Worm (Caenorhabditis elegans) whole organism, young adult: ENCODE measurements around the gene cnp-2.

Experiments
- B0035.1 ChIP-seq: sonication (generic microtip); optimal IDR thresholded peaks from 2 replicates; lab custom pipeline; 2016; ENCODE audit warnings: missing genetic modification characterization, mild to moderate bottlenecking, missing compliant biosample characterization, missing genotype, missing genetic modification reagents
- B0336.3 ChIP-seq: fragments of 200-800 bp; sonication (Bioruptor generic); IDR thresholded peaks from 2 replicates; pipeline ENCODE4 v1.3.6; 2022; ENCODE audit warnings: missing genetic modification characterization, missing compliant biosample characterization
- F49E8.2 ChIP-seq: sonication (generic microtip); optimal IDR thresholded peaks from 3 replicates; lab custom pipeline; 2017; ENCODE audit warnings: missing genetic modification characterization, mild to moderate bottlenecking, missing compliant biosample characterization, antibody characterized with exemption, moderate library complexity; ENCODE audit not compliant: insufficient read depth
- F55B11.4 ChIP-seq: sonication (generic microtip); optimal IDR thresholded peaks from 2 replicates; lab custom pipeline; 2016; ENCODE audit warnings: missing compliant biosample characterization, missing genetic modification characterization, borderline replicate concordance; ENCODE audit not compliant: insufficient read depth
- F57A8.1 ChIP-seq: fragments of 200-800 bp; sonication (Bioruptor generic); optimal IDR thresholded peaks from 2 replicates; lab custom pipeline; 2018; ENCODE audit warnings: mild to moderate bottlenecking, missing genetic modification characterization, moderate library complexity, missing compliant biosample characterization
- F57C9.4 ChIP-seq: sonication (generic microtip); optimal IDR thresholded peaks from 2 replicates; lab custom pipeline; 2017; ENCODE audit warnings: mild to moderate bottlenecking, missing genetic modification characterization, missing compliant biosample characterization
- T07F8.4 ChIP-seq: sonication (generic microtip); optimal IDR thresholded peaks from 2 replicates; lab custom pipeline; 2016; ENCODE audit warnings: mild to moderate bottlenecking, missing genetic modification characterization, moderate library complexity, missing compliant biosample characterization
- ama-1 ChIP-seq, 3 experiments: fragments of 150-350 bp in 1 of 3; sonication (generic microtip) in 2 of 3; optimal IDR thresholded peaks; 2 replicates each; lab custom pipeline; 2014 to 2018; ENCODE audit warnings: missing biosample characterization in 2 of 3, missing genetic modification characterization in 2 of 3, missing genetic modification reagents in 2 of 3
- aptf-3 ChIP-seq: fragments of 200-800 bp; sonication (Bioruptor generic); IDR thresholded peaks from 2 replicates; pipeline ENCODE4 v1.3.6; 2022; ENCODE audit warnings: missing genetic modification characterization, missing compliant biosample characterization
- atf-7 ChIP-seq: sonication (generic microtip); optimal IDR thresholded peaks from 2 replicates; lab custom pipeline; 2017; ENCODE audit warnings: mild to moderate bottlenecking, missing genetic modification characterization, missing compliant biosample characterization
- bed-2 ChIP-seq: fragments of 200-800 bp; sonication (Bioruptor generic); IDR thresholded peaks from 2 replicates; pipeline ENCODE4 v1.3.6; 2022; ENCODE audit warnings: missing genetic modification reagents, missing genetic modification characterization, missing compliant biosample characterization
- cebp-1 ChIP-seq, 2 experiments: fragments of 200-800 bp in 1 of 2; sonication (Bioruptor generic) in 1 of 2; sonication (generic microtip) in 1 of 2; IDR thresholded peaks in 1 of 2; optimal IDR thresholded peaks in 1 of 2; 2 replicates each; pipeline versions ENCODE4 v1.3.6 to Lab custom; 2017 to 2022; ENCODE audit warnings: missing compliant biosample characterization in 2 of 2, missing genetic modification characterization in 2 of 2, mild to moderate bottlenecking in 1 of 2, missing genetic modification reagents in 1 of 2, moderate library complexity in 1 of 2
- cebp-2 ChIP-seq: fragments of 200-800 bp; sonication (Bioruptor generic); IDR thresholded peaks from 2 replicates; pipeline ENCODE4 v1.3.6; 2022; ENCODE audit warnings: missing genetic modification characterization, missing compliant biosample characterization
- ceh-40 ChIP-seq: fragments of 200-800 bp; sonication (Bioruptor generic); IDR thresholded peaks from 2 replicates; pipeline ENCODE4 v1.3.6; 2022; ENCODE audit warnings: missing genetic modification characterization, missing compliant biosample characterization
- ceh-58 ChIP-seq: fragments of 200-800 bp; sonication (Bioruptor generic); IDR thresholded peaks from 2 replicates; pipeline ENCODE4 v1.3.6; 2022; ENCODE audit warnings: missing genetic modification characterization, missing compliant biosample characterization
- ceh-79 ChIP-seq: sonication (generic microtip); optimal IDR thresholded peaks from 2 replicates; lab custom pipeline; 2017; ENCODE audit warnings: mild to moderate bottlenecking, missing genetic modification characterization, missing compliant biosample characterization
- ceh-91 ChIP-seq: fragments of 200-800 bp; sonication (Bioruptor generic); IDR thresholded peaks from 2 replicates; pipeline ENCODE4 v1.3.6; 2022; ENCODE audit warnings: missing genetic modification reagents, missing genetic modification characterization, missing compliant biosample characterization
- chd-7 ChIP-seq: sonication (generic microtip); optimal IDR thresholded peaks from 2 replicates; lab custom pipeline; 2016; ENCODE audit warnings: mild to moderate bottlenecking, missing genetic modification characterization, moderate library complexity, missing compliant biosample characterization
- die-1 ChIP-seq: sonication (generic microtip); optimal IDR thresholded peaks from 2 replicates; lab custom pipeline; 2016; ENCODE audit warnings: missing genotype, mild to moderate bottlenecking, missing genetic modification characterization, missing compliant biosample characterization
- dox-1 ChIP-seq: fragments of 200-800 bp; sonication (Bioruptor generic); IDR thresholded peaks from 2 replicates; pipeline ENCODE4 v1.3.6; 2022; ENCODE audit warnings: missing genetic modification reagents, missing genetic modification characterization, missing compliant biosample characterization
- efl-1 ChIP-seq: fragments of 150-350 bp; optimal IDR thresholded peaks from 2 replicates; lab custom pipeline; 2014; ENCODE audit warnings: missing biosample characterization, missing genetic modification reagents, missing genetic modification characterization
- him-1 ChIP-seq: sonication (generic microtip); optimal IDR thresholded peaks from 2 replicates; lab custom pipeline; 2016; ENCODE audit warnings: missing genotype, missing genetic modification reagents, missing genetic modification characterization, missing compliant biosample characterization
- hrde-1 ChIP-seq: sonication (generic microtip); optimal IDR thresholded peaks from 2 replicates; lab custom pipeline; 2016; ENCODE audit warnings: missing genetic modification characterization, mild to moderate bottlenecking, missing compliant biosample characterization, moderate library complexity, missing genotype, missing genetic modification reagents, borderline replicate concordance
- let-607 ChIP-seq, 2 experiments: fragments of 200-800 bp in 1 of 2; sonication (Bioruptor generic) in 1 of 2; sonication (generic microtip) in 1 of 2; optimal IDR thresholded peaks; 2 replicates each; lab custom pipeline; 2016 to 2018; ENCODE audit warnings: mild to moderate bottlenecking in 2 of 2, missing compliant biosample characterization in 2 of 2, missing genetic modification characterization in 2 of 2, moderate library complexity in 2 of 2, missing genotype in 1 of 2
- lin-40 ChIP-seq: sonication (generic microtip); optimal IDR thresholded peaks from 2 replicates; lab custom pipeline; 2016; ENCODE audit warnings: missing genetic modification characterization, mild to moderate bottlenecking, missing compliant biosample characterization, missing genotype, missing genetic modification reagents
- lin-54 ChIP-seq: fragments of 200-800 bp; sonication (Bioruptor generic); optimal IDR thresholded peaks from 2 replicates; lab custom pipeline; 2018; ENCODE audit warnings: mild to moderate bottlenecking, missing genetic modification characterization, missing compliant biosample characterization
- mcd-1 ChIP-seq: fragments of 200-800 bp; sonication (Bioruptor generic); IDR thresholded peaks from 2 replicates; pipeline ENCODE4 v1.3.6; 2022; ENCODE audit warnings: missing genetic modification reagents, missing genetic modification characterization, missing compliant biosample characterization
- mel-28 ChIP-seq: sonication (generic microtip); optimal IDR thresholded peaks from 2 replicates; lab custom pipeline; 2016; ENCODE audit warnings: borderline replicate concordance, mild to moderate bottlenecking, missing genetic modification characterization, missing compliant biosample characterization
- nfyb-1 ChIP-seq: fragments of 200-800 bp; sonication (Bioruptor generic); IDR thresholded peaks from 2 replicates; pipeline ENCODE4 v1.3.6; 2022; ENCODE audit warnings: missing genetic modification reagents, missing genetic modification characterization, missing compliant biosample characterization
- pbrm-1 ChIP-seq: fragments of 200-800 bp; sonication (Bioruptor generic); IDR thresholded peaks from 2 replicates; pipeline ENCODE4 v1.3.6; 2022; ENCODE audit warnings: missing genetic modification reagents, missing genetic modification characterization, missing compliant biosample characterization
- repo-1 ChIP-seq: sonication (generic microtip); optimal IDR thresholded peaks from 2 replicates; lab custom pipeline; 2017; ENCODE audit warnings: mild to moderate bottlenecking, missing genetic modification characterization, missing compliant biosample characterization
- sdz-38 ChIP-seq: sonication (generic microtip); optimal IDR thresholded peaks from 2 replicates; lab custom pipeline; 2016; ENCODE audit warnings: missing genotype, missing genetic modification characterization, missing compliant biosample characterization
- somi-1 ChIP-seq: fragments of 200-800 bp; sonication (Bioruptor generic); optimal IDR thresholded peaks from 2 replicates; lab custom pipeline; 2018; ENCODE audit warnings: mild to moderate bottlenecking, missing genetic modification characterization, missing compliant biosample characterization
- tbx-9 ChIP-seq: sonication (generic microtip); optimal IDR thresholded peaks from 2 replicates; lab custom pipeline; 2016; ENCODE audit warnings: borderline replicate concordance, missing genetic modification characterization, inconsistent platforms, missing compliant biosample characterization
- tlf-1 ChIP-seq: fragments of 200-800 bp; sonication (Bioruptor generic); optimal IDR thresholded peaks from 2 replicates; lab custom pipeline; 2018; ENCODE audit warnings: mild to moderate bottlenecking, missing genetic modification characterization, missing compliant biosample characterization
- xnd-1 ChIP-seq: sonication (generic microtip); optimal IDR thresholded peaks from 2 replicates; lab custom pipeline; 2016; ENCODE audit warnings: missing genotype, missing genetic modification reagents, missing genetic modification characterization, missing compliant biosample characterization
- zfh-2 ChIP-seq: fragments of 200-800 bp; sonication (Bioruptor generic); conservative IDR thresholded peaks from 2 replicates; pipeline ENCODE4 v1.3.6; 2022; ENCODE audit warnings: missing genetic modification reagents, missing genetic modification characterization, missing compliant biosample characterization
- zim-3 ChIP-seq: sonication (generic microtip); optimal IDR thresholded peaks from 2 replicates; lab custom pipeline; 2017; ENCODE audit warnings: mild to moderate bottlenecking, missing genetic modification characterization, moderate library complexity, missing compliant biosample characterization
- ztf-18 ChIP-seq: sonication (generic microtip); optimal IDR thresholded peaks from 2 replicates; lab custom pipeline; 2016; ENCODE audit warnings: missing genotype, mild to moderate bottlenecking, missing genetic modification characterization, missing compliant biosample characterization
- ztf-3 ChIP-seq: fragments of 200-800 bp; sonication (Bioruptor generic); optimal IDR thresholded peaks from 2 replicates; lab custom pipeline; 2018; ENCODE audit warnings: mild to moderate bottlenecking, missing genetic modification characterization, missing compliant biosample characterization

The cnp-2 gene

DNA sequence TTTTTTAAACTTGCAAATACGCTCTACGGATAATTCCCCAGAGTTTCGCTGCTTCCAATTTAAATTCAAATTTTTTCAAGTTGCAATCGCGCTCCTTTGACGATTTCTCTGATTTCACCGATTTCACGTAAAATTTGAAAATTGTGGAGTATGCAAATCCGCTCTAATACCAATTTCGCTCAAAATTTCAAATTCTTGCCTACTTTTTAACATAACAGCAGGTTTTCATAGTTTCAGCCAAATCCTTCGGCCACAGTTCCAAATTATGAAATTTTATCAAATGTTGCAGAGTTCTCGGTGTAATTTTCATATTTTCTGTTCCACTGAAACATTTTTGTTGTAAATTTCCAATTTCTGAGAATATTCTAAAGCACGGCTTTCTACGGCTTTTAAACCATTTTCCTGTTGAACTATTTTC, 27.2 kb downstream of the cnp-2 start, which contains the start of gene alkb-7 (continued):
- TF ChIP-seq pbrm-1 (GFP tag; lab: Robert Waterston, UW) (no peak; the same call in none of the 2 replicates), dox-1 (GFP tag; lab: Robert Waterston, UW) (peak; percentile 33; the same call in 1 of the 2 replicates), cebp-2 (GFP tag; lab: Robert Waterston, UW) (0 out of 2 replicates have a peak, but pooled peaks have one; percentile 26), ceh-91 (GFP tag; lab: Robert Waterston, UW) (0 out of 2 replicates have a peak, but pooled peaks have one; percentile 34), him-1 (tag; lab: Kevin White, UChicago) (peak; percentile 44), chd-7 (tag; lab: Kevin White, UChicago) (peak; percentile 49), repo-1 (tag; lab: Kevin White, UChicago) (peak; percentile 38)

ce11 chrII:12789497-12789896, 28.9 kb downstream of the cnp-2 start:
- TF ChIP-seq T07F8.4 (tag; lab: Kevin White, UChicago) (no peak), let-607 (tag; optimal IDR thresholded peaks at IDR 0.05; lab: Kevin White, UChicago) (no peak), ztf-3 (GFP tag; lab: Kevin White, UChicago) (no peak), F57A8.1 (GFP tag; lab: Kevin White, UChicago) (no peak), ceh-79 (tag; lab: Kevin White, UChicago) (no peak), zfh-2 (GFP tag; lab: Robert Waterston, UW) (peak; percentile 57), somi-1 (GFP tag; lab: Kevin White, UChicago) (no peak), B0336.3 (GFP tag; lab: Robert Waterston, UW) (0 out of 2 replicates have a peak, but pooled peaks have one; percentile 32), cebp-1 (GFP tag; IDR thresholded peaks at IDR 0.05; lab: Robert Waterston, UW) (no peak), cebp-1 (tag; optimal IDR thresholded peaks at IDR 0.05; lab: Kevin White, UChicago) (peak; percentile 8), zim-3 (tag; lab: Kevin White, UChicago) (no peak), F55B11.4 (tag; lab: Kevin White, UChicago) (no peak), die-1 (no peak), dox-1 (GFP tag; lab: Robert Waterston, UW) (0 out of 2 replicates have a peak, but pooled peaks have one; percentile 19), nfyb-1 (GFP tag; lab: Robert Waterston, UW) (peak; percentile 55; the same call in 1 of the 2 replicates), cebp-2 (GFP tag; lab: Robert Waterston, UW) (0 out of 2 replicates have a peak, but pooled peaks have one; percentile 69), mcd-1 (0 out of 2 replicates have a peak, but pooled peaks have one; percentile 23)

- TF ChIP-seq nfyb-1 (GFP tag; lab: Robert Waterston, UW) = peak; percentile 70
- TF ChIP-seq ztf-18 (tag; lab: Kevin White, UChicago) = no peak
Observed at ce11 chrII:12790392-12790791, 29.8 kb downstream of the cnp-2 start.

DNA sequence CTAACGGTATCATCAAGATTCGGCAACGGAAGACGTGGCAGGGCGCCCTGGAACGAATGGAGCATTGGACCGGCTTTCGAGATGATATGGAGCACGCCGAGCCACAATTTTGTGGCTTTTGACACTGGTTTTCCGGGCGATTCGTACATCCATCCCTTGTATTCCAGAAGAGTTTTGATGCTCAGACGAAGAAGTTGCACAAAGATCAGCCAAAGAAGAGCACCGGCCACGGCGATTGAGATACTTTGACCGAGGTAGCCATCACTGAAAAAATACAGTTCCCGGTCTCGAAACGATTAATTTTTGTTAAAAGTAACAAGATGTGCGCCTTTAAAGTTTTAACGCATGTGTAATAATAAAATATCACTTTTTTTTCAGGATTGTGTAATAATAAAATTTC, 34.6 kb downstream of the cnp-2 start:
- no peak for TF ChIP-seq dox-1 (GFP tag; lab: Robert Waterston, UW)
- TF ChIP-seq bed-2 (GFP tag; lab: Robert Waterston, UW) = no peak
- no peak for TF ChIP-seq tbx-9 (tag; lab: Kevin White, UChicago)
- TF ChIP-seq chd-7 (tag; lab: Kevin White, UChicago) = peak; percentile 19
- no peak for TF ChIP-seq xnd-1 (tag; lab: Kevin White, UChicago)
- TF ChIP-seq sdz-38 (tag; lab: Kevin White, UChicago) = no peak
- no peak for TF ChIP-seq F49E8.2
- TF ChIP-seq ceh-40 (GFP tag; lab: Robert Waterston, UW) = no peak
- peak; percentile 57; the same call in 1 of the 2 replicates for TF ChIP-seq nfyb-1 (GFP tag; lab: Robert Waterston, UW)
- TF ChIP-seq ceh-58 (GFP tag; lab: Robert Waterston, UW) = no peak
- TF ChIP-seq lin-40 (tag; lab: Kevin White, UChicago) = no peak
- no peak for TF ChIP-seq tlf-1 (GFP tag; lab: Kevin White, UChicago)
- TF ChIP-seq mel-28 (tag; lab: Kevin White, UChicago) = peak; percentile 55
- peak; percentile 40 for TF ChIP-seq F57C9.4 (tag; lab: Kevin White, UChicago)
- TF ChIP-seq hrde-1 (tag; lab: Kevin White, UChicago) = no peak
- TF ChIP-seq atf-7 = no peak
- no peak for TF ChIP-seq ama-1 (optimal IDR thresholded peaks at IDR 0.05; lab: Kevin White, UChicago)
- no peak for TF ChIP-seq ama-1 (GFP tag; optimal IDR thresholded peaks at IDR 0.05; lab: Kevin White, UChicago)
- TF ChIP-seq die-1 = no peak
- no peak for TF ChIP-seq aptf-3 (GFP tag; lab: Robert Waterston, UW)
- TF ChIP-seq ztf-18 (tag; lab: Kevin White, UChicago) = no peak
- TF ChIP-seq lin-54 (GFP tag; lab: Kevin White, UChicago) = no peak
- TF ChIP-seq efl-1 = no peak
- peak; percentile 13 for TF ChIP-seq repo-1 (tag; lab: Kevin White, UChicago)
- TF ChIP-seq B0035.1 (tag; lab: Kevin White, UChicago) = no peak
